Worm (Caenorhabditis elegans) whole organism, L1 larva: Measurements from ENCODE around the gene arrd-23.

Source experiments
- F16B12.6 ChIP-seq: fragments of 150-350 bp; optimal IDR thresholded peaks from 2 replicates; lab custom pipeline; 2014; ENCODE audit warnings: missing biosample characterization, missing genetic modification characterization
- aly-2 ChIP-seq: fragments of 150-350 bp; optimal IDR thresholded peaks from 2 replicates; lab custom pipeline; 2014; ENCODE audit warnings: missing biosample characterization, missing genetic modification characterization
- ama-1 ChIP-seq: fragments of 150-350 bp; optimal IDR thresholded peaks from 2 replicates; lab custom pipeline; 2014
- ceh-63 ChIP-seq: fragments of 200-800 bp; sonication (Bioruptor generic); optimal IDR thresholded peaks from 2 replicates; lab custom pipeline; 2018; ENCODE audit warnings: mild to moderate bottlenecking, missing genetic modification characterization, missing compliant biosample characterization
- ceh-8 ChIP-seq: fragments of 200-800 bp; sonication (Bioruptor generic); optimal IDR thresholded peaks from 2 replicates; lab custom pipeline; 2018; ENCODE audit warnings: mild to moderate bottlenecking, missing genetic modification characterization, moderate library complexity, missing compliant biosample characterization
- ceh-82 ChIP-seq, 3 experiments: fragments of 150-350 bp in 1 of 3; sonication (generic microtip) in 2 of 3; optimal IDR thresholded peaks; 2 replicates each; lab custom pipeline; 2014 to 2017; ENCODE audit warnings: missing biosample characterization in 3 of 3, missing genetic modification characterization in 3 of 3
- ceh-88 ChIP-seq: fragments of 200-800 bp; sonication (Bioruptor generic); IDR thresholded peaks from 2 replicates; pipeline ENCODE4 v1.3.6; 2022; ENCODE audit warnings: missing genetic modification characterization, missing compliant biosample characterization
- ces-1 ChIP-seq: fragments of 150-350 bp; optimal IDR thresholded peaks from 2 replicates; lab custom pipeline; 2014; ENCODE audit warnings: missing biosample characterization, missing genetic modification reagents, missing genetic modification characterization
- dsc-1 ChIP-seq: sonication (generic microtip); optimal IDR thresholded peaks from 2 replicates; lab custom pipeline; 2016; ENCODE audit warnings: mild to moderate bottlenecking, missing genetic modification characterization, missing compliant biosample characterization
- efl-1 ChIP-seq, 4 experiments: fragments of 150-350 bp; optimal IDR thresholded peaks in 3 of 4; peaks in 1 of 4; 1 replicate in 1 of 4; 2 replicates in 3 of 4; lab custom pipeline; 2014; ENCODE audit warnings: missing biosample characterization in 2 of 4, missing genetic modification characterization in 2 of 4, missing genetic modification reagents in 2 of 4
- efl-3 ChIP-seq: fragments of 200-800 bp; sonication (Bioruptor generic); optimal IDR thresholded peaks from 2 replicates; lab custom pipeline; 2018; ENCODE audit warnings: mild to moderate bottlenecking, missing genetic modification characterization, missing compliant biosample characterization
- egl-13 ChIP-seq: sonication (generic microtip); optimal IDR thresholded peaks from 2 replicates; lab custom pipeline; 2016; ENCODE audit warnings: missing genotype, missing genetic modification reagents, missing genetic modification characterization, missing compliant biosample characterization
- elt-2 ChIP-seq: sonication (generic microtip); optimal IDR thresholded peaks from 2 replicates; lab custom pipeline; 2016; ENCODE audit warnings: missing genetic modification characterization, mild to moderate bottlenecking, inconsistent platforms, missing compliant biosample characterization, missing genetic modification reagents
- elt-3 ChIP-seq, 6 experiments: fragments of 150-350 bp in 1 of 6; sonication (generic microtip); optimal IDR thresholded peaks; 2 replicates each; lab custom pipeline; 2017 to 2018; ENCODE audit warnings: missing biosample characterization in 6 of 6, missing genetic modification characterization in 6 of 6, inconsistent platforms in 1 of 6
- ets-5 ChIP-seq: fragments of 200-800 bp; sonication (Bioruptor generic); IDR thresholded peaks from 2 replicates; pipeline ENCODE4 v1.3.6; 2022; ENCODE audit warnings: missing genetic modification characterization, missing compliant biosample characterization
- fkh-10 ChIP-seq: sonication (generic microtip); optimal IDR thresholded peaks from 2 replicates; lab custom pipeline; 2017; ENCODE audit warnings: missing biosample characterization, missing genetic modification reagents, missing genetic modification characterization
- fkh-8 ChIP-seq: sonication (generic microtip); optimal IDR thresholded peaks from 2 replicates; lab custom pipeline; 2016; ENCODE audit warnings: mild to moderate bottlenecking, missing genetic modification characterization, missing compliant biosample characterization
- grh-1 ChIP-seq: fragments of 200-800 bp; sonication (Bioruptor generic); IDR thresholded peaks from 2 replicates; pipeline ENCODE4 v1.3.6; 2022; ENCODE audit warnings: missing genetic modification reagents, missing genetic modification characterization, missing compliant biosample characterization
- hlh-17 ChIP-seq: fragments of 200-800 bp; sonication (Bioruptor generic); optimal IDR thresholded peaks from 2 replicates; lab custom pipeline; 2018; ENCODE audit warnings: missing genetic modification characterization, mild to moderate bottlenecking, missing compliant biosample characterization, moderate library complexity, borderline replicate concordance
- hlh-4 ChIP-seq: sonication (generic microtip); optimal IDR thresholded peaks from 2 replicates; lab custom pipeline; 2016; ENCODE audit warnings: mild to moderate bottlenecking, missing genetic modification characterization, missing compliant biosample characterization
- irx-1 ChIP-seq: sonication (generic microtip); optimal IDR thresholded peaks from 2 replicates; lab custom pipeline; 2016; ENCODE audit warnings: missing genetic modification characterization, missing compliant biosample characterization
- jun-1 ChIP-seq: fragments of 150-350 bp; optimal IDR thresholded peaks from 2 replicates; lab custom pipeline; 2014; ENCODE audit warnings: missing biosample characterization, missing genetic modification reagents, missing genetic modification characterization
- lin-13 ChIP-seq: fragments of 150-350 bp; optimal IDR thresholded peaks from 2 replicates; lab custom pipeline; 2014; ENCODE audit warnings: missing biosample characterization, missing genetic modification reagents, missing genetic modification characterization
- lin-14 ChIP-seq: fragments of 200-800 bp; sonication (Bioruptor generic); optimal IDR thresholded peaks from 2 replicates; lab custom pipeline; 2018; ENCODE audit warnings: mild to moderate bottlenecking, missing genetic modification characterization, moderate library complexity, missing compliant biosample characterization
- lin-15B ChIP-seq: fragments of 150-350 bp; sonication (generic microtip); optimal IDR thresholded peaks from 3 replicates; lab custom pipeline; 2014; ENCODE audit warnings: missing biosample characterization, missing genetic modification characterization
- lin-39 ChIP-seq: fragments of 150-350 bp; optimal IDR thresholded peaks from 2 replicates; lab custom pipeline; 2014; ENCODE audit warnings: missing biosample characterization, missing genetic modification reagents, missing genetic modification characterization
- lir-3 ChIP-seq: sonication (generic microtip); optimal IDR thresholded peaks from 2 replicates; lab custom pipeline; 2016; ENCODE audit warnings: mild to moderate bottlenecking, missing genetic modification characterization, moderate library complexity, missing compliant biosample characterization; ENCODE audit not compliant: poor library complexity
- lsy-2 ChIP-seq, 2 experiments: fragments of 150-350 bp; optimal IDR thresholded peaks; 2 replicates each; lab custom pipeline; 2014; ENCODE audit warnings: missing biosample characterization in 2 of 2, missing genetic modification characterization in 2 of 2
- mdl-1 ChIP-seq, 2 experiments: fragments of 150-350 bp; optimal IDR thresholded peaks; 2 replicates each; lab custom pipeline; 2014 to 2017; ENCODE audit warnings: missing biosample characterization in 2 of 2, missing genetic modification characterization in 2 of 2, inconsistent platforms in 1 of 2
- mef-2 ChIP-seq: fragments of 150-350 bp; optimal IDR thresholded peaks from 2 replicates; lab custom pipeline; 2014; ENCODE audit warnings: missing biosample characterization, missing genetic modification characterization
- mep-1 ChIP-seq: fragments of 150-350 bp; optimal IDR thresholded peaks from 2 replicates; lab custom pipeline; 2014; ENCODE audit warnings: missing biosample characterization, missing genetic modification characterization
- nhr-11 ChIP-seq: fragments of 150-350 bp; optimal IDR thresholded peaks from 2 replicates; lab custom pipeline; 2014; ENCODE audit warnings: missing biosample characterization, missing genetic modification characterization
- nhr-20 ChIP-seq: sonication (generic microtip); optimal IDR thresholded peaks from 2 replicates; lab custom pipeline; 2016; ENCODE audit warnings: mild to moderate bottlenecking, missing genetic modification characterization, missing compliant biosample characterization
- nhr-28 ChIP-seq: fragments of 150-350 bp; optimal IDR thresholded peaks from 2 replicates; lab custom pipeline; 2014; ENCODE audit warnings: missing biosample characterization, missing genetic modification characterization
- nhr-84 ChIP-seq: sonication (generic microtip); optimal IDR thresholded peaks from 2 replicates; lab custom pipeline; 2017; ENCODE audit warnings: missing biosample characterization, missing genetic modification characterization
- pqm-1 ChIP-seq: sonication (generic microtip); optimal IDR thresholded peaks from 3 replicates; lab custom pipeline; 2017; ENCODE audit warnings: missing biosample characterization, missing genetic modification characterization
- rnt-1 ChIP-seq: sonication (generic microtip); optimal IDR thresholded peaks from 2 replicates; lab custom pipeline; 2016; ENCODE audit warnings: mild to moderate bottlenecking, missing genetic modification characterization, moderate library complexity, missing compliant biosample characterization
- skn-1 ChIP-seq: fragments of 150-350 bp; optimal IDR thresholded peaks from 2 replicates; lab custom pipeline; 2014; ENCODE audit warnings: missing biosample characterization, missing genetic modification characterization
- snpc-4 ChIP-seq: fragments of 150-350 bp; optimal IDR thresholded peaks from 2 replicates; lab custom pipeline; 2014; ENCODE audit warnings: missing biosample characterization, missing genetic modification characterization
- snu-23 ChIP-seq: sonication (generic microtip); optimal IDR thresholded peaks from 2 replicates; lab custom pipeline; 2016; ENCODE audit warnings: missing genetic modification characterization, missing compliant biosample characterization
- sox-4 ChIP-seq: sonication (generic microtip); optimal IDR thresholded peaks from 2 replicates; lab custom pipeline; 2016; ENCODE audit warnings: missing genetic modification characterization, missing compliant biosample characterization
- sptf-1 ChIP-seq: fragments of 150-350 bp; optimal IDR thresholded peaks from 2 replicates; lab custom pipeline; 2014; ENCODE audit warnings: missing biosample characterization, missing genetic modification characterization
- tbx-2 ChIP-seq: sonication (generic microtip); optimal IDR thresholded peaks from 2 replicates; lab custom pipeline; 2016; ENCODE audit warnings: missing genetic modification characterization, missing compliant biosample characterization
- unc-130 ChIP-seq: fragments of 150-350 bp; optimal IDR thresholded peaks from 2 replicates; lab custom pipeline; 2017; ENCODE audit warnings: missing biosample characterization, missing genetic modification characterization, inconsistent platforms
- unc-30 ChIP-seq: sonication (generic microtip); optimal IDR thresholded peaks from 2 replicates; lab custom pipeline; 2017; ENCODE audit warnings: missing biosample characterization, missing genetic modification characterization
- unc-62 ChIP-seq: fragments of 150-350 bp; optimal IDR thresholded peaks from 2 replicates; lab custom pipeline; 2014; ENCODE audit warnings: missing biosample characterization, missing genetic modification reagents, missing genetic modification characterization
- vab-15 ChIP-seq: sonication (generic microtip); optimal IDR thresholded peaks from 2 replicates; lab custom pipeline; 2017; ENCODE audit warnings: missing genotype, mild to moderate bottlenecking, missing genetic modification characterization, missing compliant biosample characterization
- xbp-1 ChIP-seq: sonication (generic microtip); optimal IDR thresholded peaks from 2 replicates; lab custom pipeline; 2016; ENCODE audit warnings: missing genetic modification characterization, missing compliant biosample characterization
- zag-1 ChIP-seq: fragments of 150-350 bp; optimal IDR thresholded peaks from 2 replicates; lab custom pipeline; 2014; ENCODE audit warnings: missing biosample characterization, missing genetic modification characterization
- ztf-4 ChIP-seq: fragments of 150-350 bp; optimal IDR thresholded peaks from 2 replicates; lab custom pipeline; 2014; ENCODE audit warnings: missing biosample characterization, missing genetic modification characterization

Gene arrd-23

DNA sequence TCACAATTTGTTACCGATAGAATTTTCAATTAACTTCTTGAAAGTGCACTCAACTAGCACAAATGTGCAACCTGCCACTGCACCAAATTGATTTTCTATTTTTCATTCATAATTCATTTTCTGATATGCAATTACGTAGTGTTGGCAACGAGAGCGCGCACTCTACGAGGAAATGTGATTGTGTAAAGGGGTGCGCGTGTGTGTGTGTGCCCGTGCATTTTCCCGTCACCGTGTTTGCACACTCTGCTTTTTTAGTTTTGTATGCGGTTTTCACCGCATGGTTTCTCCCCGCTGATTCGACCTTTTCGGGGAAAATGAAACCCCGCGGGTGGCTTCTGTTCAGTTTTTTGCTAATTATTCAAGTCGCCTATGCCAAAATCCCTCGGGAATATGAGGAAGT is 4.4 kb downstream of the arrd-23 start, which contains the start of gene T07F12.2 (continued):
- TF ChIP-seq ama-1 (lab: Kevin White, UChicago) (no peak), pqm-1 (tag; lab: Kevin White, UChicago) (no peak), lsy-2 (tag; optimal IDR thresholded peaks at IDR 0.05; lab: Kevin White, UChicago) (peak in 1 of 2 experiments; percentile 15), egl-13 (tag; lab: Kevin White, UChicago) (peak; percentile 23), mdl-1 (tag; optimal IDR thresholded peaks at IDR 0.05; lab: Kevin White, UChicago) (peak in 1 of 2 experiments; percentile 37), xbp-1 (tag; lab: Kevin White, UChicago) (peak; percentile 43), efl-1 (optimal IDR thresholded peaks at IDR 0.05; lab: Kevin White, UChicago) (peak in 1 of 2 experiments; percentile 12), efl-1 (GFP tag; optimal IDR thresholded peaks at IDR 0.05 in 1 of 2; lab: Kevin White, UChicago) (peak in 1 of 2 experiments; percentile 68), elt-2 (peak; percentile 21), vab-15 (tag; lab: Kevin White, UChicago) (no peak), jun-1 (tag; lab: Kevin White, UChicago) (no peak), ceh-88 (no peak), mep-1 (peak; percentile 54), lin-39 (no peak), snu-23 (GFP tag; lab: Kevin White, UChicago) (peak; percentile 67), ztf-4 (tag; lab: Kevin White, UChicago) (no peak), elt-3 (tag; optimal IDR thresholded peaks at IDR 0.05; lab: Kevin White, UChicago) (no peak), sptf-1 (no peak), ceh-82 (tag; optimal IDR thresholded peaks at IDR 0.05; lab: Kevin White, UChicago) (peak in 2 of 3 experiments; percentile 5 to 59), grh-1 (GFP tag; lab: Robert Waterston, UW) (no peak), F16B12.6 (tag; lab: Kevin White, UChicago) (peak; percentile 86), unc-62 (no peak), rnt-1 (tag; lab: Kevin White, UChicago) (peak; percentile 53), lin-13 (GFP tag; lab: Kevin White, UChicago) (no peak), lin-14 (GFP tag; lab: Kevin White, UChicago) (peak; percentile 46), irx-1 (tag; lab: Kevin White, UChicago) (no peak), fkh-10 (peak; percentile 2), nhr-20 (tag; lab: Kevin White, UChicago) (peak; percentile 42), hlh-4 (no peak)
- TF ChIP-seq, all 84 proteins: peak for 21

DNA sequence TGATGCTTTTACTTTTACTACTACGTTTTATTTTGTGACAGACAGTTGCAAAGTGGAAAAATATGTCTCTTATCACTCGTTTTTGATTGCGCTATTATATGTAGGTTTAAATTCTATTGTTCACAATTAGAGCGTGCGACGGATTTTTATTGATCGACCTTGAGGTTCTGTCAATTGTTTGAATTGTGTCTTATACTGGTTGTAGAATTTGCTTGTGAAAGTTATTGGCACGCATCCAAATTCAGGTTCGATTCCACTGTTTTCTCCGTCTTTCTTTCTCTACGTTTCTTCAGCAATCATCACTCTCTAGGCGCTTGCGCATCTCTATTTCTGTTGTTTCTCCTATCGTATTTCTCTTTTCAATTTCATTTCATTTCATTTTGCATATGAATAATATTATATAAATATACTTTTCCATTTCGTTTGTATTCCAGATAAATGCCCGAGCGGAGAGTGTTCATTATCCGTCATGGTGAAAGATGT is 7.9 kb downstream of the arrd-23 start, which contains the start of gene T07F12.1:
T07F12.1 (plus strand) TSS at position 433 of the 483 bp plus-strand sequence.
- TF ChIP-seq ets-5 (GFP tag; lab: Robert Waterston, UW) (no peak), aly-2 (tag; lab: Kevin White, UChicago) (no peak), unc-62 (no peak), pqm-1 (tag; lab: Kevin White, UChicago) (no peak), ztf-4 (tag; lab: Kevin White, UChicago) (no peak), zag-1 (tag; lab: Kevin White, UChicago) (no peak), mef-2 (no peak), vab-15 (tag; lab: Kevin White, UChicago) (no peak), snpc-4 (tag; lab: Kevin White, UChicago) (no peak), efl-3 (no peak), rnt-1 (tag; lab: Kevin White, UChicago) (no peak), mdl-1 (tag; optimal IDR thresholded peaks at IDR 0.05; lab: Kevin White, UChicago) (peak in 1 of 2 experiments; percentile 20), nhr-28 (tag; lab: Kevin White, UChicago) (no peak), ceh-8 (GFP tag; lab: Kevin White, UChicago) (no peak), sox-4 (tag; lab: Kevin White, UChicago) (no peak), nhr-11 (tag; lab: Kevin White, UChicago) (no peak), ces-1 (no peak), unc-30 (tag; lab: Kevin White, UChicago) (no peak), dsc-1 (no peak), jun-1 (tag; lab: Kevin White, UChicago) (no peak), ceh-82 (tag; optimal IDR thresholded peaks at IDR 0.05; lab: Kevin White, UChicago) (no peak), unc-130 (tag; lab: Kevin White, UChicago) (no peak), ceh-63 (GFP tag; lab: Kevin White, UChicago) (no peak), fkh-10 (no peak), lir-3 (tag; lab: Kevin White, UChicago) (no peak), hlh-4 (no peak), fkh-8 (tag; lab: Kevin White, UChicago) (no peak), elt-2 (no peak), lin-15B (tag; lab: Kevin White, UChicago) (no peak), nhr-84 (tag; lab: Kevin White, UChicago) (no peak), xbp-1 (tag; lab: Kevin White, UChicago) (peak; percentile 6), F16B12.6 (tag; lab: Kevin White, UChicago) (peak; percentile 1), hlh-17 (GFP tag; lab: Kevin White, UChicago) (no peak), tbx-2 (tag; lab: Kevin White, UChicago) (peak; percentile 21), skn-1 (no peak), grh-1 (GFP tag; lab: Robert Waterston, UW) (peak; percentile 75)
